Worm (Caenorhabditis elegans) whole organism, L4 larva: ENCODE data around the gene F10G2.4.
"Not testable (repeated sequence)": the region's sequence is repeated elsewhere in the genome, so short reads cannot be mapped to it uniquely, and the experiment has no call there.

Experiments used
- Y48G9A.11 ChIP-seq: fragments of 200-800 bp; sonication (Bioruptor generic); IDR thresholded peaks from 2 replicates; pipeline ENCODE4 v1.3.6; 2022; ENCODE audit warnings: missing genetic modification reagents, missing genetic modification characterization, missing compliant biosample characterization
- Y75B8A.6 ChIP-seq: fragments of 200-800 bp; sonication (Bioruptor generic); IDR thresholded peaks from 2 replicates; pipeline ENCODE4 v1.3.6; 2022; ENCODE audit warnings: missing genetic modification reagents, missing genetic modification characterization, missing compliant biosample characterization
- ZK546.5 ChIP-seq, 2 experiments: sonication (generic microtip); optimal IDR thresholded peaks; 2 replicates each; lab custom pipeline; 2017; ENCODE audit warnings: missing biosample characterization in 2 of 2, missing genetic modification characterization in 2 of 2
- aha-1 ChIP-seq: fragments of 150-350 bp; peaks from one replicate; lab custom pipeline; 2014; ENCODE audit warnings: missing biosample characterization, missing genetic modification characterization
- arid-1 ChIP-seq: fragments of 200-800 bp; sonication (Bioruptor generic); conservative IDR thresholded peaks from 2 replicates; pipeline ENCODE4 v1.3.6; 2022; ENCODE audit warnings: missing genetic modification reagents, missing genetic modification characterization, missing compliant biosample characterization
- ceh-28 ChIP-seq: fragments of 150-350 bp; optimal IDR thresholded peaks from 2 replicates; lab custom pipeline; 2014; ENCODE audit warnings: missing biosample characterization, missing genetic modification reagents, missing genetic modification characterization
- ceh-62 ChIP-seq: sonication (generic microtip); optimal IDR thresholded peaks from 2 replicates; lab custom pipeline; 2017; ENCODE audit warnings: missing biosample characterization, missing genetic modification characterization
- ceh-82 ChIP-seq: sonication (generic microtip); optimal IDR thresholded peaks from 2 replicates; lab custom pipeline; 2017; ENCODE audit warnings: missing biosample characterization, missing genetic modification characterization
- ces-1 ChIP-seq: fragments of 150-350 bp; sonication (generic microtip); optimal IDR thresholded peaks from 4 replicates; lab custom pipeline; 2014; ENCODE audit warnings: missing biosample characterization, missing genetic modification reagents, missing genetic modification characterization
- cey-2 ChIP-seq: sonication (generic microtip); optimal IDR thresholded peaks from 3 replicates; lab custom pipeline; 2017; ENCODE audit warnings: missing genetic modification characterization, mild to moderate bottlenecking, missing compliant biosample characterization, antibody characterized with exemption, borderline replicate concordance; ENCODE audit not compliant: insufficient read depth
- egl-43 ChIP-seq: fragments of 200-800 bp; sonication (Bioruptor generic); IDR thresholded peaks from 2 replicates; pipeline ENCODE4 v1.3.6; 2022; ENCODE audit warnings: missing genetic modification reagents, missing genetic modification characterization, missing compliant biosample characterization
- fos-1 ChIP-seq: fragments of 150-350 bp; optimal IDR thresholded peaks from 2 replicates; lab custom pipeline; 2014; ENCODE audit warnings: missing biosample characterization, missing genetic modification characterization
- hlh-11 ChIP-seq: fragments of 200-800 bp; sonication (Bioruptor generic); optimal IDR thresholded peaks from 2 replicates; lab custom pipeline; 2018; ENCODE audit warnings: mild to moderate bottlenecking, missing genetic modification characterization, missing compliant biosample characterization
- jun-1 ChIP-seq: fragments of 150-350 bp; optimal IDR thresholded peaks from 2 replicates; lab custom pipeline; 2014; ENCODE audit warnings: missing biosample characterization, missing genetic modification reagents, missing genetic modification characterization
- lin-15B ChIP-seq: fragments of 150-350 bp; sonication (generic microtip); optimal IDR thresholded peaks from 3 replicates; lab custom pipeline; 2014; ENCODE audit warnings: missing biosample characterization, missing genetic modification characterization
- lin-39 ChIP-seq: fragments of 150-350 bp; optimal IDR thresholded peaks from 2 replicates; lab custom pipeline; 2014; ENCODE audit warnings: missing biosample characterization, missing genetic modification reagents, missing genetic modification characterization
- lir-3 ChIP-seq: sonication (generic microtip); optimal IDR thresholded peaks from 2 replicates; lab custom pipeline; 2016; ENCODE audit warnings: mild to moderate bottlenecking, missing genetic modification characterization, missing compliant biosample characterization
- lsy-2 ChIP-seq, 2 experiments: fragments of 150-350 bp in 1 of 2; sonication (generic microtip) in 1 of 2; optimal IDR thresholded peaks; 2 replicates each; lab custom pipeline; 2014 to 2017; ENCODE audit warnings: missing biosample characterization in 2 of 2, missing genetic modification characterization in 2 of 2
- madf-5 ChIP-seq, 2 experiments: fragments of 200-800 bp; sonication (Bioruptor generic); IDR thresholded peaks; 2 replicates each; pipeline ENCODE4 v1.3.6; 2022; ENCODE audit warnings: missing compliant biosample characterization in 2 of 2, missing genetic modification characterization in 2 of 2
- nhr-10 ChIP-seq: fragments of 150-350 bp; optimal IDR thresholded peaks from 2 replicates; lab custom pipeline; 2014; ENCODE audit warnings: missing biosample characterization, missing genetic modification characterization
- nhr-111 ChIP-seq: fragments of 200-800 bp; sonication (Bioruptor generic); optimal IDR thresholded peaks from 2 replicates; lab custom pipeline; 2018; ENCODE audit warnings: mild to moderate bottlenecking, missing genetic modification characterization, missing compliant biosample characterization
- nhr-41 ChIP-seq: fragments of 200-800 bp; sonication (Bioruptor generic); IDR thresholded peaks from 2 replicates; pipeline ENCODE4 v1.3.6; 2022; ENCODE audit warnings: missing genetic modification reagents, missing genetic modification characterization, missing compliant biosample characterization
- nhr-76 ChIP-seq: fragments of 150-350 bp; optimal IDR thresholded peaks from 2 replicates; lab custom pipeline; 2014; ENCODE audit warnings: missing biosample characterization, missing genetic modification characterization
- sdz-12 ChIP-seq: fragments of 200-800 bp; sonication (Bioruptor generic); optimal IDR thresholded peaks from 2 replicates; lab custom pipeline; 2018; ENCODE audit warnings: mild to moderate bottlenecking, missing genetic modification characterization, missing compliant biosample characterization
- skn-1 ChIP-seq: fragments of 150-350 bp; optimal IDR thresholded peaks from 2 replicates; lab custom pipeline; 2014; ENCODE audit warnings: missing biosample characterization, missing genetic modification characterization
- snpc-4 ChIP-seq: fragments of 150-350 bp; optimal IDR thresholded peaks from 2 replicates; lab custom pipeline; 2014; ENCODE audit warnings: missing biosample characterization, missing genetic modification characterization
- spr-1 ChIP-seq: sonication (generic microtip); optimal IDR thresholded peaks from 2 replicates; lab custom pipeline; 2016; ENCODE audit warnings: mild to moderate bottlenecking, missing genetic modification characterization, missing compliant biosample characterization
- spr-3 ChIP-seq: fragments of 200-800 bp; sonication (Bioruptor generic); optimal IDR thresholded peaks from 2 replicates; lab custom pipeline; 2018; ENCODE audit warnings: mild to moderate bottlenecking, missing genetic modification characterization, missing compliant biosample characterization
- tag-97 ChIP-seq: fragments of 200-800 bp; sonication (Bioruptor generic); IDR thresholded peaks from 2 replicates; pipeline ENCODE4 v1.3.6; 2022; ENCODE audit warnings: missing genetic modification characterization, missing compliant biosample characterization
- unc-62 ChIP-seq, 3 experiments: fragments of 150-350 bp in 1 of 3; sonication (generic microtip); optimal IDR thresholded peaks in 2 of 3; peaks in 1 of 3; 1 replicate in 1 of 3; 2 replicates in 2 of 3; lab custom pipeline; 2014 to 2017; ENCODE audit warnings: missing biosample characterization in 3 of 3, missing genetic modification characterization in 3 of 3, missing genetic modification reagents in 3 of 3, missing genotype in 1 of 3
- zip-11 ChIP-seq: fragments of 200-800 bp; sonication (Bioruptor generic); IDR thresholded peaks from 2 replicates; pipeline ENCODE4 v1.3.6; 2022; ENCODE audit warnings: missing genetic modification characterization, missing compliant biosample characterization

Gene F10G2.4

DNA sequence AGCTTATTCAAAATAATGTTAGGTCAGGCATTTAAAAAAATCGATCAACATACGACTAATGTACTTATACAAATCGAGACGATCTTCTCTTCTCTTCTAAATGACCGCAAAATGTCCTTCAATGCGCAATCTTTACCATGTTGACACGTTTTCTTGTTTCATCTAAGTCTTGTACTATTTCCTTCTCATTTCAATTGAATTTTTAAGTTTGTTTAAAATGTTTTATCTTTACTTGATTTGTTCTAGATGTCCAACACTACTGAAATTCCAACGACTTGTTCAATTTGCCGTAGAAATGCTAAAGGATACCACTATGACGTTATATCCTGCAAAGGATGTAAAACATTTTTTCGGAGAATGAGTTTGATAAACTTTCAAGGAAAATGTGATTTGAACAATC is 14.9 kb downstream of the F10G2.4 start, which contains the start of the genes nhr-263 and nhr-148:
nhr-263 (minus strand) TSS at position 101 of the 400 bp plus-strand sequence.
nhr-148 (plus strand) TSS at position 215 of the 400 bp plus-strand sequence.
- TF ChIP-seq madf-5 (GFP tag; IDR thresholded peaks at IDR 0.05; lab: Robert Waterston, UW) (no peak), lin-39 (tag; lab: Kevin White, UChicago) (no peak), tag-97 (no peak), nhr-76 (tag; lab: Kevin White, UChicago) (no peak), lsy-2 (tag; optimal IDR thresholded peaks at IDR 0.05; lab: Kevin White, UChicago) (no peak), nhr-10 (tag; lab: Kevin White, UChicago) (no peak), zip-11 (GFP tag; lab: Robert Waterston, UW) (no peak), ces-1 (GFP tag; lab: Kevin White, UChicago) (no peak), skn-1 (tag; lab: Kevin White, UChicago) (no peak), arid-1 (GFP tag; lab: Robert Waterston, UW) (no peak), ceh-28 (tag; lab: Kevin White, UChicago) (no peak)

DNA sequence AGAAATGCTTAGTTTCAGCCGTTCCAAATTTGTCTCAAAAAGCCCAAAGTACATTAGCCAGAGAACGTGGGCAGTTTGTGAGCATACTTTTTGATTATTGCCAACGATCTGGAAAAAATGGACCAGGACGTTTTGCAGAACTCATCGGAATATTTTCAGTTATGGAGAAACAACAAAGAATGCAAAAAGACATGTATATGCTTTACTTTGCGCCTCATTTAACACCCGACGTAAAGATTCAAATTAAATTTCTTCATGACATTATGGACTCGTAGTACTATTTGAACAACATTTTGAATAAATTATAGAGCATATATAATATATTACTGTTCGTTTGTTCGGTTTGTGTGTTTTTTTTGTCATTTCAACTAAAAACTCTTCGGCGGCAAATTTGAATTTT is 16.5 kb downstream of the F10G2.4 start, which contains the start of gene srh-244:
srh-244 (plus strand) TSS at position 301 of the 400 bp plus-strand sequence.
- peak in 1 of 2 experiments; percentile 62 for TF ChIP-seq unc-62 (GFP tag; optimal IDR thresholded peaks at IDR 0.05 in 1 of 2; lab: Kevin White, UChicago)
- TF ChIP-seq unc-62 (tag; optimal IDR thresholded peaks at IDR 0.05; lab: Kevin White, UChicago): no peak
- no peak for TF ChIP-seq nhr-111 (GFP tag; lab: Kevin White, UChicago)

DNA sequence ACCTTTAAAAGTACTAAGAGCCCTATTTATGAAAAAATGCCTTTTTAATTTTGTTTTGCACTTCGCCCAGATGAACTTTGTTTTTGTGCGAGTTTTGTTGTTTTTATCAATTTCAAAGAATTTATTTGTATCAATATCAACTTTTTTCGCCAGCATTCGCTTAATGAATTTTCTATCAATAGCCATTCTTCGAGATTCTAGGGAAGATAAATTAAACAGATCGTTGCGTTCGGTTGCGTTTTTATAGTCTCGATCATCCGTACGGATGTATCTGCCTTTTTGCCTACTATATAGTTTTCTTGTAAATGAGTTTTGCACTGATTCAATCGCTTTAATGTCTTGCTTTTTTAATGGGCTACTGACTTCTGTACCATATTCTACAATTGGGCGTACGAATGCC is 18.5 kb downstream of the F10G2.4 start, which contains the start of gene nhr-147:
nhr-147 (plus strand) TSS at position 301 of the 400 bp plus-strand sequence.
- not testable (repeated sequence) for TF ChIP-seq lir-3 (tag; lab: Kevin White, UChicago); fos-1; cey-2

DNA sequence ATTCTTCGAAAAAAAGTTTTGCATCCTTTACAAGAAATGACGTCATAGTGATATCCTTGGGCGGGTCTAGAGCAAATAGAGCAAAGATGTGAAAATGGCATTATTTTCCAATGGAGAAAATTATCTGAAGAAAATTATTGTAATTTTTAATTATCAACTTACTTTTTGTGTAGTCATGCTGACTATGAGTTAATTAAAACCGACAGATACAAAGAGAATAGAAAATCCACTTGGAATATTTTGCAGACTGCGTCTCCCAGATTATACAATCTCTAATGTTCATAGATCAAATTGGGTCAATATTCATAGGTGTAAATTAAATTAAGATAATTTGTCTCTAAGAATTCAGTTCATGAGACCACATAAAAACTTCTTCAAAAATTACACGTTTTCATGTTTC is 22.5 kb downstream of the F10G2.4 start, which contains the start of gene nhr-149:
nhr-149 (minus strand) TSS at position 101 of the 400 bp plus-strand sequence.
- no peak for TF ChIP-seq hlh-11
- no peak for TF ChIP-seq ZK546.5 (tag; optimal IDR thresholded peaks at IDR 0.05; lab: Kevin White, UChicago)
- TF ChIP-seq ceh-62 (tag; lab: Kevin White, UChicago): no peak
- TF ChIP-seq ceh-82: no peak
- no peak for TF ChIP-seq sdz-12 (GFP tag; lab: Kevin White, UChicago)
- no peak for TF ChIP-seq nhr-10 (tag; lab: Kevin White, UChicago)
- no peak for TF ChIP-seq arid-1 (GFP tag; lab: Robert Waterston, UW)
- TF ChIP-seq lin-15B: no peak
- TF ChIP-seq Y48G9A.11: no peak
- no peak for TF ChIP-seq nhr-41 (GFP tag; lab: Robert Waterston, UW)
- no peak for TF ChIP-seq snpc-4 (tag; lab: Kevin White, UChicago)
- TF ChIP-seq spr-3 (GFP tag; lab: Kevin White, UChicago): no peak
- no peak for TF ChIP-seq Y75B8A.6
- TF ChIP-seq ceh-28 (tag; lab: Kevin White, UChicago): no peak
- TF ChIP-seq spr-1: no peak
- TF ChIP-seq egl-43 (GFP tag; lab: Robert Waterston, UW): no peak

ce11 chrV:7352186-7353053 is 25.4 kb downstream of the F10G2.4 start, which contains the start of the genes srh-231 and srh-275:
Gene srh-231 (minus strand): TSS chrV:7352236.
Gene srh-275 (plus strand): TSS chrV:7353003.
- TF ChIP-seq aha-1: peak; percentile 92
- TF ChIP-seq jun-1 (tag; lab: Kevin White, UChicago): no peak
